Worm (Caenorhabditis elegans) whole organism, dauer: ENCODE results near the gene C44C10.3.

ENCODE experiments used
- unc-62 ChIP-seq: sonication (generic microtip); optimal IDR thresholded peaks from 2 replicates; lab custom pipeline; 2017; ENCODE audit warnings: missing biosample characterization, missing genetic modification reagents, missing genetic modification characterization

The C44C10.3 gene

ce11 chrX:11734110-11734509 is 31.8 kb downstream of the C44C10.3 start:
- no peak for TF ChIP-seq unc-62 (GFP tag; lab: Kevin White, UChicago)

ce11 chrX:11737053-11737452 is 34.7 kb downstream of the C44C10.3 start, which contains the start of gene D1053.3:
D1053.3 (minus strand) TSS chrX:11737153.
- TF ChIP-seq unc-62 (GFP tag; lab: Kevin White, UChicago): no peak

ce11 chrX:11738602-11739100 is 36.3 kb downstream of the C44C10.3 start, which contains the start of gene nspa-9:
nspa-9 (plus strand) TSS chrX:11739050.
- TF ChIP-seq unc-62 (GFP tag; lab: Kevin White, UChicago): no peak

DNA sequence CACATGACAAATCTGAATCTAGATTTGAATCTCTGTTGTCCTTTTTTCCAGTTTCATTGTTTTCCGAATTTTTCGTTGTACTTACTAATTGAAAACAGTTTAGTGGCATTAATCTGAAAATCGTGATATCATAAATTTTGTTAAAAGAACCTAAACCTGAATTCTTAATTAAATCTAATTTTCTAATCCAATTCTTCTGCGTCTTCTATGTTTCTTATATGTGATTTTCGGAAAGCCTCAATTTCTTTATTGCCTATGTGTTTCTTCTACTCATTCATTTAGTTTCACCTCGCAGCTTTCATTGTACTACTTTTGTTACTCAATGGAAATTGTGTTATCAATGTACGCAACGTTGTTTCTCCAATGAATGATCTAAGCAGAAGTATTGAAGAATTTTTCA is 41.4 kb downstream of the C44C10.3 start:
- no peak for TF ChIP-seq unc-62 (GFP tag; lab: Kevin White, UChicago)

- no peak for TF ChIP-seq unc-62 (GFP tag; lab: Kevin White, UChicago)
Measured at ce11 chrX:11745821-11746485, 43.6 kb downstream of the C44C10.3 start, which contains the start of gene C40H5.2. C40H5.2 (plus strand) TSS chrX:11746076.

- TF ChIP-seq unc-62 (GFP tag; lab: Kevin White, UChicago): no peak
Measured at ce11 chrX:11752289-11752688, 50.0 kb downstream of the C44C10.3 start.

ce11 chrX:11753155-11753554 is 50.8 kb downstream of the C44C10.3 start:
- TF ChIP-seq unc-62 (GFP tag; lab: Kevin White, UChicago): no peak
